Worm (Caenorhabditis elegans) whole organism, early embryonic: ENCODE data around the gene gcst-1.
"Not testable (repeated sequence)": the region's sequence is repeated elsewhere in the genome, so short reads cannot be mapped to it uniquely, and the experiment has no call there.

ENCODE experiments used
- B0310.2 ChIP-seq: sonication (generic microtip); optimal IDR thresholded peaks from 2 replicates; lab custom pipeline; 2016; ENCODE audit warnings: mild to moderate bottlenecking, missing genetic modification characterization, missing compliant biosample characterization
- F13C5.2 ChIP-seq: sonication (generic microtip); optimal IDR thresholded peaks from 2 replicates; lab custom pipeline; 2017; ENCODE audit warnings: mild to moderate bottlenecking, missing genetic modification characterization, inconsistent platforms, missing compliant biosample characterization
- aly-1 ChIP-seq: sonication (generic microtip); optimal IDR thresholded peaks from 2 replicates; lab custom pipeline; 2016; ENCODE audit warnings: missing genetic modification characterization, missing compliant biosample characterization
- ama-1 ChIP-seq: fragments of 150-350 bp; optimal IDR thresholded peaks from 2 replicates; lab custom pipeline; 2014
- ceh-13 ChIP-seq: fragments of 200-800 bp; sonication (Bioruptor generic); optimal IDR thresholded peaks from 2 replicates; lab custom pipeline; 2018; ENCODE audit warnings: mild to moderate bottlenecking, missing genetic modification characterization, missing compliant biosample characterization
- ceh-36 ChIP-seq: sonication (generic microtip); optimal IDR thresholded peaks from 2 replicates; lab custom pipeline; 2016; ENCODE audit warnings: missing genetic modification characterization, inconsistent platforms, missing compliant biosample characterization
- ets-7 ChIP-seq: sonication (generic microtip); optimal IDR thresholded peaks from 2 replicates; lab custom pipeline; 2016; ENCODE audit warnings: missing genotype, missing genetic modification characterization, missing compliant biosample characterization
- flt-1 ChIP-seq: fragments of 200-800 bp; sonication (Bioruptor generic); IDR thresholded peaks from 2 replicates; pipeline ENCODE4 v1.3.6; 2022; ENCODE audit warnings: missing genetic modification characterization, missing compliant biosample characterization
- hmbx-1 ChIP-seq: sonication (generic microtip); optimal IDR thresholded peaks from 2 replicates; lab custom pipeline; 2016; ENCODE audit warnings: mild to moderate bottlenecking, missing genetic modification characterization, missing compliant biosample characterization
- hmg-4 ChIP-seq: fragments of 200-800 bp; sonication (Bioruptor generic); optimal IDR thresholded peaks from 2 replicates; lab custom pipeline; 2018; ENCODE audit warnings: mild to moderate bottlenecking, missing genetic modification characterization, missing compliant biosample characterization
- hnd-1 ChIP-seq: sonication (generic microtip); optimal IDR thresholded peaks from 2 replicates; lab custom pipeline; 2016; ENCODE audit warnings: missing genetic modification characterization, missing compliant biosample characterization
- pes-1 ChIP-seq: fragments of 200-800 bp; sonication (Bioruptor generic); IDR thresholded peaks from 2 replicates; pipeline ENCODE4 v1.3.6; 2022; ENCODE audit warnings: missing genetic modification reagents, missing genetic modification characterization, missing compliant biosample characterization
- scrt-1 ChIP-seq: fragments of 200-800 bp; sonication (Bioruptor generic); IDR thresholded peaks from 2 replicates; pipeline ENCODE4 v1.3.6; 2022; ENCODE audit warnings: missing genetic modification characterization, missing compliant biosample characterization
- sea-1 ChIP-seq: fragments of 200-800 bp; sonication (Bioruptor generic); conservative IDR thresholded peaks from 2 replicates; pipeline ENCODE4 v1.3.6; 2022; ENCODE audit warnings: missing genetic modification characterization, missing compliant biosample characterization
- tbx-11 ChIP-seq: fragments of 200-800 bp; sonication (Bioruptor generic); IDR thresholded peaks from 2 replicates; pipeline ENCODE4 v1.3.6; 2022; ENCODE audit warnings: missing genetic modification characterization, missing compliant biosample characterization
- tbx-37 ChIP-seq: fragments of 200-800 bp; sonication (Bioruptor generic); conservative IDR thresholded peaks from 2 replicates; pipeline ENCODE4 v1.3.6; 2022; ENCODE audit warnings: missing genetic modification reagents, missing genetic modification characterization, missing compliant biosample characterization
- tra-4 ChIP-seq: sonication (generic microtip); optimal IDR thresholded peaks from 2 replicates; lab custom pipeline; 2017; ENCODE audit warnings: missing genetic modification characterization, missing compliant biosample characterization

The gcst-1 gene

ce11 chrV:5739438-5739837, 26.7 kb downstream of the gcst-1 start:
- TF ChIP-seq aly-1 (no peak), scrt-1 (GFP tag; lab: Robert Waterston, UW) (no peak), hnd-1 (tag; lab: Kevin White, UChicago) (no peak), tbx-37 (GFP tag; lab: Robert Waterston, UW) (no peak)

- TF ChIP-seq F13C5.2 (tag; lab: Kevin White, UChicago) = no peak
- no peak for TF ChIP-seq tbx-11 (GFP tag; lab: Robert Waterston, UW)
- TF ChIP-seq ama-1 (lab: Kevin White, UChicago) = no peak
- TF ChIP-seq B0310.2 (tag; lab: Kevin White, UChicago) = no peak
- no peak for TF ChIP-seq hmbx-1 (tag; lab: Kevin White, UChicago)
- no peak for TF ChIP-seq pes-1 (GFP tag; lab: Robert Waterston, UW)
- no peak for TF ChIP-seq scrt-1 (GFP tag; lab: Robert Waterston, UW)
- TF ChIP-seq sea-1 = no peak
- TF ChIP-seq hmg-4 (GFP tag; lab: Kevin White, UChicago) = no peak
- TF ChIP-seq flt-1 (GFP tag; lab: Robert Waterston, UW) = no peak
- no peak for TF ChIP-seq hnd-1 (tag; lab: Kevin White, UChicago)
- no peak for TF ChIP-seq ceh-36 (tag; lab: Kevin White, UChicago)
- TF ChIP-seq aly-1 = no peak
- TF ChIP-seq ets-7 (tag; lab: Kevin White, UChicago) = no peak
- no peak for TF ChIP-seq tra-4 (tag; lab: Kevin White, UChicago)
Observed at ce11 chrV:5741237-5741636, 28.5 kb downstream of the gcst-1 start.

ce11 chrV:5746237-5746636, 33.5 kb downstream of the gcst-1 start:
- no peak for TF ChIP-seq tra-4 (tag; lab: Kevin White, UChicago)
- TF ChIP-seq ceh-36 (tag; lab: Kevin White, UChicago) = no peak
- TF ChIP-seq sea-1 = no peak
- TF ChIP-seq B0310.2 (tag; lab: Kevin White, UChicago) = no peak
- no peak for TF ChIP-seq pes-1 (GFP tag; lab: Robert Waterston, UW)
- TF ChIP-seq hmg-4 (GFP tag; lab: Kevin White, UChicago) = no peak
- no peak for TF ChIP-seq ceh-13 (GFP tag; lab: Kevin White, UChicago)
- no peak for TF ChIP-seq flt-1 (GFP tag; lab: Robert Waterston, UW)
- TF ChIP-seq aly-1 = no peak
- no peak for TF ChIP-seq ets-7 (tag; lab: Kevin White, UChicago)
- no peak for TF ChIP-seq tbx-37 (GFP tag; lab: Robert Waterston, UW)
- no peak for TF ChIP-seq scrt-1 (GFP tag; lab: Robert Waterston, UW)
- no peak for TF ChIP-seq F13C5.2 (tag; lab: Kevin White, UChicago)
- no peak for TF ChIP-seq tbx-11 (GFP tag; lab: Robert Waterston, UW)
- TF ChIP-seq hnd-1 (tag; lab: Kevin White, UChicago) = no peak
- no peak for TF ChIP-seq ama-1 (lab: Kevin White, UChicago)
- no peak for TF ChIP-seq hmbx-1 (tag; lab: Kevin White, UChicago)

ce11 chrV:5747519-5747918, 34.8 kb downstream of the gcst-1 start, which contains the start of gene acds-10:
Gene acds-10, plus strand, starts transcription at chrV:5747819.
- no peak for TF ChIP-seq scrt-1 (GFP tag; lab: Robert Waterston, UW)
- TF ChIP-seq sea-1 = no peak

ce11 chrV:5753432-5753831, 40.7 kb downstream of the gcst-1 start, which contains the start of gene pgph-1:
Gene pgph-1, minus strand, starts transcription at chrV:5753532.
- TF ChIP-seq ets-7 (tag; lab: Kevin White, UChicago) = no peak
- TF ChIP-seq tbx-11 (GFP tag; lab: Robert Waterston, UW) = no peak

ce11 chrV:5755203-5755693, 42.5 kb downstream of the gcst-1 start, which contains the start of gene K09H11.11:
Gene K09H11.11, minus strand, starts transcription at chrV:5755253.
- not testable (repeated sequence) for TF ChIP-seq sea-1; ets-7 (tag; lab: Kevin White, UChicago); B0310.2 (tag; lab: Kevin White, UChicago)

ce11 chrV:5756193-5756592, 43.5 kb downstream of the gcst-1 start, which contains the start of gene C53A3.3:
Gene C53A3.3, plus strand, starts transcription at chrV:5756493.
- TF ChIP-seq hnd-1 (tag; lab: Kevin White, UChicago) (no peak), aly-1 (no peak), tbx-11 (GFP tag; lab: Robert Waterston, UW) (no peak), B0310.2 (tag; lab: Kevin White, UChicago) (no peak), F13C5.2 (tag; lab: Kevin White, UChicago) (no peak)

DNA sequence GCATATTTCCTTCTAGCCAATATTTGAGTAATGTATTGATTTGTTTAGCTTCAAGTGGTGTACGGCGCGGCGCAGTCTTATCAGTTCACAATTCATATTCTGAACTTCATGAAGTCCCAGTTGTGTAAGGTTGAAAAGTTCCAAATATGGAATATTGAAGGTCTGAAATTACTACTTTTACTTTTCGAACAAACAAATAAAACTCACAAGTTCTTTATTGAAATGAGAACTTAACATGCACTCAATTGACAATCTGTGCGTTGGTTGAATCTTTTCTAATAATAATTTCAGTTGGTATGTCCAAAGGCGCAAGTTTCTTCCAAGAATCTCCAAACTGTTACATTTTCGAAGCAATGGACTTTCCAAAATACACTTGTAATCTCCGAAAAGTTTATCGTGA, 46.1 kb downstream of the gcst-1 start, which contains the start of gene C53A3.4:
Gene C53A3.4, minus strand, starts transcription at position 101 of the 400 bp plus-strand sequence.
- TF ChIP-seq tbx-11 (GFP tag; lab: Robert Waterston, UW) = no peak
- no peak for TF ChIP-seq B0310.2 (tag; lab: Kevin White, UChicago)
- TF ChIP-seq F13C5.2 (tag; lab: Kevin White, UChicago) = no peak

ce11 chrV:5760132-5760531, 47.4 kb downstream of the gcst-1 start, which contains the start of gene C53A3.1:
Gene C53A3.1, minus strand, starts transcription at chrV:5760232.
- TF ChIP-seq hmbx-1 (tag; lab: Kevin White, UChicago) = no peak
- no peak for TF ChIP-seq hnd-1 (tag; lab: Kevin White, UChicago)
- TF ChIP-seq flt-1 (GFP tag; lab: Robert Waterston, UW) = no peak
- no peak for TF ChIP-seq scrt-1 (GFP tag; lab: Robert Waterston, UW)
- no peak for TF ChIP-seq B0310.2 (tag; lab: Kevin White, UChicago)
- TF ChIP-seq tbx-37 (GFP tag; lab: Robert Waterston, UW) = no peak
- TF ChIP-seq ama-1 (lab: Kevin White, UChicago) = no peak
- TF ChIP-seq F13C5.2 (tag; lab: Kevin White, UChicago) = no peak
- no peak for TF ChIP-seq ceh-36 (tag; lab: Kevin White, UChicago)
- TF ChIP-seq tbx-11 (GFP tag; lab: Robert Waterston, UW) = no peak
- no peak for TF ChIP-seq pes-1 (GFP tag; lab: Robert Waterston, UW)
- no peak for TF ChIP-seq tra-4 (tag; lab: Kevin White, UChicago)
- no peak for TF ChIP-seq ceh-13 (GFP tag; lab: Kevin White, UChicago)
- TF ChIP-seq hmg-4 (GFP tag; lab: Kevin White, UChicago) = no peak
- no peak for TF ChIP-seq aly-1
